Fruit fly (Drosophila melanogaster) whole organism, wandering third instar larva: ENCODE measurements around the gene NfI.

Source experiments
- Hnf4 ChIP-seq: fragments of 200-800 bp; sonication (Bioruptor generic); optimal IDR thresholded peaks from 2 replicates; lab custom pipeline; 2016; ENCODE audit warnings: missing biosample characterization, mild to moderate bottlenecking, missing genetic modification characterization
- ey ChIP-seq: fragments of 200-800 bp; sonication (Bioruptor generic); optimal IDR thresholded peaks from 2 replicates; lab custom pipeline; 2016; ENCODE audit warnings: missing biosample characterization, missing genetic modification characterization

The NfI gene

DNA sequence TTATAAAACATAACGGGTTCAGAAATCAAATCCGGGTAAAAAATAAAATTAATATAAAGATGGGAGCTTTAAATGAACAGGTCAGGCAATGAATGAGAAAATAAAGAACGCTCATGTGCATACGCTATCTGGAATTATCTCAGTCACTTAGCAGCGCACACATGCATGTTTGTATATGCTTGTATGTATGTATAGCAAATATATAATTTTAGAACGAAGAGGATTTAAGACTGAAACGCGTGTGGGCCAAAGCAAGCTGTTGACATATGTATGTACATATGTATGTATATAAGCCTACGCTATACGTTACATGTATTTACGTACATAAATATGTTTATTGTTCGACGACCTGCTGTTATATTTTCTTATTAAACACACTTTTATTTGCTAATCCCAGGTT, 50.3 kb downstream of the NfI start:
- TF ChIP-seq ey (GFP tag; lab: Kevin White, UChicago), result no peak
- peak; percentile 16 for TF ChIP-seq Hnf4 (GFP tag; lab: Kevin White, UChicago)
